Fruit fly (Drosophila melanogaster): Measurements from ENCODE around the gene NANS.

DNA sequence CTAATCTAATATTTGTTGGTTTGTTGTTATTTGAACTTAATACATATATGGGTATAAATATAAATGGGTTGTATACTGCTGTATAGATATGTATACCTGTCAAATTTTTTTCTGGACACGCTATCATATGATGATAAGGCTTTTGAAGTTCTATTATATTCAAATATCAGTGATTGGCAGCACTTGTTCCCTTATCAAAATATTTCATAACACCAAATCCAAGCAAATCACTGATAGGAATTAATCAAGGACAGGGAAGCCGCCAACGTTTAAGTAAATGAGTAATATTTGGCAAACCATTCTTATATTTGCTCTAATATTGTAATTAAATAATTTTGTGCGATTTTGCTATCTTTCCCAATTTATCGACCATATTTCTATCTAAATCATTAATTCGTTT is 47.1 kb upstream of the NANS start:
- TF ChIP-seq toe (GFP tag; optimal IDR thresholded peaks at IDR 0.05) (no peak), CG33017 (tag; optimal IDR thresholded peaks at IDR 0.05) (no peak), Hr96 (GFP tag; optimal IDR thresholded peaks at IDR 0.05) (no peak), CG5204 (GFP tag; optimal IDR thresholded peaks at IDR 0.05) (no peak), bab1 (GFP tag; optimal IDR thresholded peaks at IDR 0.05) (no peak), tj (GFP tag; optimal IDR thresholded peaks at IDR 0.05) (no peak), Mnt (GFP tag; optimal IDR thresholded peaks at IDR 0.05) (no peak), CG1620 (GFP tag; optimal IDR thresholded peaks at IDR 0.05) (no peak)
